Worm (Caenorhabditis elegans) whole organism, late embryonic: Measurements from ENCODE around the gene nhr-19.

Experiments
- F13H6.1 ChIP-seq: sonication (generic microtip); optimal IDR thresholded peaks from 2 replicates; lab custom pipeline; 2016; ENCODE audit warnings: missing genetic modification characterization, missing compliant biosample characterization
- Y22D7AL.16 ChIP-seq: sonication (generic microtip); optimal IDR thresholded peaks from 2 replicates; lab custom pipeline; 2016; ENCODE audit warnings: missing genetic modification characterization, missing compliant biosample characterization
- ceh-2 ChIP-seq: sonication (generic microtip); optimal IDR thresholded peaks from 2 replicates; lab custom pipeline; 2016; ENCODE audit warnings: missing genotype, missing genetic modification characterization, missing compliant biosample characterization
- dve-1 ChIP-seq: sonication (generic microtip); optimal IDR thresholded peaks from 2 replicates; lab custom pipeline; 2017; ENCODE audit warnings: antibody characterized with exemption, mild to moderate bottlenecking, missing genetic modification characterization, missing compliant biosample characterization
- hlh-13 ChIP-seq: fragments of 200-800 bp; sonication (Bioruptor generic); optimal IDR thresholded peaks from 2 replicates; lab custom pipeline; 2018; ENCODE audit warnings: mild to moderate bottlenecking, missing genetic modification characterization, missing compliant biosample characterization
- hlh-30 ChIP-seq: sonication (generic microtip); optimal IDR thresholded peaks from 2 replicates; lab custom pipeline; 2017; ENCODE audit warnings: antibody characterized with exemption, missing genetic modification characterization, missing compliant biosample characterization; ENCODE audit not compliant: insufficient read depth
- lin-11 ChIP-seq: fragments of 200-800 bp; sonication (Bioruptor generic); optimal IDR thresholded peaks from 2 replicates; lab custom pipeline; 2018; ENCODE audit warnings: mild to moderate bottlenecking, missing genetic modification characterization, missing compliant biosample characterization
- nfya-1 ChIP-seq: sonication (generic microtip); optimal IDR thresholded peaks from 2 replicates; lab custom pipeline; 2017; ENCODE audit warnings: missing genetic modification characterization, mild to moderate bottlenecking, missing compliant biosample characterization, antibody characterized with exemption, moderate library complexity
- pha-4 ChIP-seq: fragments of 150-350 bp; optimal IDR thresholded peaks from 2 replicates; lab custom pipeline; 2018; ENCODE audit warnings: missing biosample characterization, missing genetic modification reagents, missing genetic modification characterization
- sox-4 ChIP-seq: sonication (generic microtip); optimal IDR thresholded peaks from 2 replicates; lab custom pipeline; 2017; ENCODE audit warnings: mild to moderate bottlenecking, missing genetic modification characterization, inconsistent platforms, missing compliant biosample characterization
- tbx-7 ChIP-seq: sonication (generic microtip); optimal IDR thresholded peaks from 2 replicates; lab custom pipeline; 2016; ENCODE audit warnings: missing genotype, missing genetic modification characterization, missing compliant biosample characterization
- zip-5 ChIP-seq: sonication (generic microtip); optimal IDR thresholded peaks from 2 replicates; lab custom pipeline; 2016; ENCODE audit warnings: missing genetic modification characterization, missing compliant biosample characterization

ce11 chrII:9625930-9626329, 20.6 kb upstream of the nhr-19 start:
- TF ChIP-seq nfya-1 (tag; lab: Kevin White, UChicago) (no peak), sox-4 (tag; lab: Kevin White, UChicago) (no peak), hlh-13 (GFP tag; lab: Kevin White, UChicago) (no peak), Y22D7AL.16 (tag; lab: Kevin White, UChicago) (no peak), pha-4 (tag; lab: Kevin White, UChicago) (no peak), F13H6.1 (tag; lab: Kevin White, UChicago) (no peak), ceh-2 (tag; lab: Kevin White, UChicago) (no peak), lin-11 (tag; lab: Kevin White, UChicago) (no peak), tbx-7 (tag; lab: Kevin White, UChicago) (no peak), hlh-30 (no peak), zip-5 (no peak), dve-1 (tag; lab: Kevin White, UChicago) (no peak)
